Worm (Caenorhabditis elegans) whole organism, mixed stage, embryonic: ENCODE data around the gene srx-8.

Source experiments
- ceh-43 ChIP-seq: fragments of 200-800 bp; sonication (Bioruptor generic); optimal IDR thresholded peaks from 2 replicates; lab custom pipeline; 2018; ENCODE audit warnings: mild to moderate bottlenecking, missing genetic modification characterization, moderate library complexity, missing compliant biosample characterization
- ces-1 ChIP-seq: fragments of 150-350 bp; optimal IDR thresholded peaks from 2 replicates; lab custom pipeline; 2014; ENCODE audit warnings: missing biosample characterization, missing genetic modification reagents, missing genetic modification characterization
- cnd-1 ChIP-seq: fragments of 200-800 bp; sonication (Bioruptor generic); optimal IDR thresholded peaks from 2 replicates; lab custom pipeline; 2018; ENCODE audit warnings: mild to moderate bottlenecking, missing genetic modification characterization, missing compliant biosample characterization
- elt-1 ChIP-seq: sonication (generic microtip); optimal IDR thresholded peaks from 2 replicates; lab custom pipeline; 2017; ENCODE audit warnings: missing genetic modification characterization, mild to moderate bottlenecking, missing compliant biosample characterization, antibody characterized with exemption, moderate library complexity, borderline replicate concordance; ENCODE audit not compliant: insufficient read depth
- lin-32 ChIP-seq: fragments of 200-800 bp; sonication (Bioruptor generic); optimal IDR thresholded peaks from 2 replicates; lab custom pipeline; 2018; ENCODE audit warnings: mild to moderate bottlenecking, missing genetic modification characterization, missing compliant biosample characterization
- nhr-237 ChIP-seq: fragments of 150-350 bp; optimal IDR thresholded peaks from 2 replicates; lab custom pipeline; 2014; ENCODE audit warnings: missing biosample characterization, missing genetic modification characterization
- nhr-28 ChIP-seq: fragments of 150-350 bp; optimal IDR thresholded peaks from 2 replicates; lab custom pipeline; 2014; ENCODE audit warnings: missing biosample characterization, missing genetic modification characterization
- nhr-76 ChIP-seq: sonication (generic microtip); optimal IDR thresholded peaks from 2 replicates; lab custom pipeline; 2017; ENCODE audit warnings: missing biosample characterization, missing genetic modification characterization
- sem-2 ChIP-seq: fragments of 200-800 bp; sonication (Bioruptor generic); optimal IDR thresholded peaks from 2 replicates; lab custom pipeline; 2018; ENCODE audit warnings: mild to moderate bottlenecking, missing genetic modification characterization, missing compliant biosample characterization
- snpc-4 ChIP-seq: fragments of 150-350 bp; optimal IDR thresholded peaks from 2 replicates; lab custom pipeline; 2014; ENCODE audit warnings: missing biosample characterization, missing genetic modification characterization

ce11 chrV:581616-582015 lies 25.7 kb upstream of the srx-8 start, which contains the start of gene nstp-7:
- no peak for TF ChIP-seq nhr-28 (tag; lab: Kevin White, UChicago)
- TF ChIP-seq nhr-76 = no peak
- no peak for TF ChIP-seq nhr-237
- no peak for TF ChIP-seq cnd-1 (tag; lab: Kevin White, UChicago)
- no peak for TF ChIP-seq lin-32 (GFP tag; lab: Kevin White, UChicago)
- no peak for TF ChIP-seq ces-1
- no peak for TF ChIP-seq ceh-43 (GFP tag; lab: Kevin White, UChicago)
- no peak for TF ChIP-seq sem-2 (GFP tag; lab: Kevin White, UChicago)
- TF ChIP-seq elt-1 (tag; lab: Kevin White, UChicago) = no peak
- TF ChIP-seq snpc-4 (tag; lab: Kevin White, UChicago) = no peak
